Fruit fly (Drosophila melanogaster) Kc167 (cell line): Measurements from ENCODE around the gene nop5.

Source experiments
- Sin3A ChIP-seq: fragments of >200 bp; optimal IDR thresholded peaks from 2 replicates; lab custom pipeline; 2018; ENCODE audit warnings: missing external identifiers
- insv ChIP-seq: fragments of >200 bp; optimal IDR thresholded peaks from 3 replicates; lab custom pipeline; 2018; ENCODE audit warnings: missing external identifiers
- psq ChIP-seq: fragments of >200 bp; optimal IDR thresholded peaks from 2 replicates; lab custom pipeline; 2017; ENCODE audit warnings: missing external identifiers

dm6 chr2L:6907761-6908160, 10.8 kb downstream of the nop5 start, which contains the start of the genes Polr1F and Rat1:
- no peak for TF ChIP-seq psq (lab: Kevin White, UChicago)
- TF ChIP-seq insv (lab: Kevin White, UChicago) = no peak
- no peak for TF ChIP-seq Sin3A (lab: Kevin White, UChicago)
